Fruit fly (Drosophila melanogaster): ENCODE results near the gene ppk27.
A peak's percentile ranks its signal among the peaks of the same experiment; 100 is the strongest.

The ppk27 gene

DNA sequence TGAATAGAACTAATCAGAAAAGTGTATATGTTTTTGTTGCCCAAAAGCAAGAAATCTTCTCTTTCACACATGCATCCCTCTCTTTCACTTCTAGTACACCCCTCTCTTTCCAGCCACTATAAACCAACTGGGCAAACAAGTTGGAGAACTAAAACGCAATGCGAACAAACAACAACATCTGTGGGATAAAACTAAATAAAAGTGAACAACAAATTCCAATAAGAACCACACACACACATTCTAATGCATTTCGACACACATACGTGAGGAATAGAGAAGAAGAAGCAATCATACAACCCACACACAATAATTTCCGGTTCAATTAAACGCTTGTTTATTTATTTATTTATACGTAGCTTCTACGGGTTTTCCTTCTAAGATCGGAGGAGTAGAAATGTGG lies 712 bp upstream of the ppk27 start (continued):
- TF ChIP-seq CG10462 (GFP tag; optimal IDR thresholded peaks at IDR 0.05) (no peak), Vsx1 (GFP tag; optimal IDR thresholded peaks at IDR 0.05) (peak; percentile 17), CG17912 (GFP tag; optimal IDR thresholded peaks at IDR 0.05) (no peak), pho (GFP tag; optimal IDR thresholded peaks at IDR 0.05) (no peak), so (GFP tag; IDR thresholded peaks at IDR 0.05) (no peak), CG8944 (GFP tag; optimal IDR thresholded peaks at IDR 0.05) (no peak), H2.0 (GFP tag; IDR thresholded peaks at IDR 0.05) (no peak), ind (GFP tag; optimal IDR thresholded peaks at IDR 0.05) (no peak), CG6765 (GFP tag; optimal IDR thresholded peaks at IDR 0.05) (peak; percentile 29), lola (GFP tag; optimal IDR thresholded peaks at IDR 0.05) (no peak), fd102C (GFP tag; optimal IDR thresholded peaks at IDR 0.05) (no peak), dm (GFP tag; optimal IDR thresholded peaks at IDR 0.05) (no peak), CG11456 (GFP tag; IDR thresholded peaks at IDR 0.05) (no peak), al (GFP tag; IDR thresholded peaks at IDR 0.05) (no peak), cad (GFP tag; optimal IDR thresholded peaks at IDR 0.05) (no peak), nau (GFP tag; optimal IDR thresholded peaks at IDR 0.05) (peak; percentile 5), Gug (GFP tag; IDR thresholded peaks at IDR 0.05) (no peak), crol (GFP tag; IDR thresholded peaks at IDR 0.05) (no peak), CG2202 (tag; optimal IDR thresholded peaks at IDR 0.05) (no peak), CTCF (GFP tag; optimal IDR thresholded peaks at IDR 0.05) (no peak), CG15011 (GFP tag; optimal IDR thresholded peaks at IDR 0.05) (no peak), Drgx (GFP tag; IDR thresholded peaks at IDR 0.05) (no peak), CG10543 (GFP tag; optimal IDR thresholded peaks at IDR 0.05) (no peak), tin (GFP tag; optimal IDR thresholded peaks at IDR 0.05) (no peak), CG17568 (GFP tag; optimal IDR thresholded peaks at IDR 0.05) (no peak), ro (GFP tag; IDR thresholded peaks at IDR 0.05) (no peak), vnd (GFP tag; IDR thresholded peaks at IDR 0.05; ENCODE audit: partially characterized antibody) (no peak), CG13296 (GFP tag; optimal IDR thresholded peaks at IDR 0.05) (no peak), CG8290 (GFP tag; optimal IDR thresholded peaks at IDR 0.05) (no peak), CG8290 (tag; optimal IDR thresholded peaks at IDR 0.05) (peak in 1 of 2 experiments; percentile 17), YL-1 (GFP tag; optimal IDR thresholded peaks at IDR 0.05) (no peak), CG18619 (GFP tag; optimal IDR thresholded peaks at IDR 0.05) (no peak), eyg (GFP tag; optimal IDR thresholded peaks at IDR 0.05) (no peak), CG30020 (tag; optimal IDR thresholded peaks at IDR 0.05) (no peak), kah (GFP tag; optimal IDR thresholded peaks at IDR 0.05) (no peak), CG16779 (GFP tag; IDR thresholded peaks at IDR 0.05) (no peak), CG10274 (GFP tag; optimal IDR thresholded peaks at IDR 0.05) (no peak), Nf-YA (GFP tag; IDR thresholded peaks at IDR 0.05) (no peak), CG8765 (GFP tag; IDR thresholded peaks at IDR 0.05) (no peak), CHES-1-like (GFP tag; optimal IDR thresholded peaks at IDR 0.05) (no peak), CG10654 (GFP tag; optimal IDR thresholded peaks at IDR 0.05) (no peak), CG17802 (tag; optimal IDR thresholded peaks at IDR 0.05) (no peak), dan (GFP tag; IDR thresholded peaks at IDR 0.05) (no peak), CG10959 (GFP tag; IDR thresholded peaks at IDR 0.05) (no peak), CG1602 (GFP tag; optimal IDR thresholded peaks at IDR 0.05) (no peak), eve (GFP tag; optimal IDR thresholded peaks at IDR 0.05) (no peak), CG12104 (GFP tag; optimal IDR thresholded peaks at IDR 0.05) (no peak), dati (GFP tag; IDR thresholded peaks at IDR 0.05) (no peak), btn (GFP tag; optimal IDR thresholded peaks at IDR 0.05) (no peak), fd64A (GFP tag; optimal IDR thresholded peaks at IDR 0.05) (peak; percentile 12), GATAe (GFP tag; conservative IDR thresholded peaks at IDR 0.05) (no peak), Dbx (GFP tag; IDR thresholded peaks at IDR 0.05) (no peak), TFAM (GFP tag; optimal IDR thresholded peaks at IDR 0.05) (no peak), Doc3 (GFP tag; IDR thresholded peaks at IDR 0.05; ENCODE audit: partially characterized antibody) (no peak)
